Fruit fly (Drosophila melanogaster) whole organism, embryonic: ENCODE data around the gene CG32829.

Source experiments
- CG10209 ChIP-seq: fragments of 200-800 bp; sonication (Bioruptor generic); optimal IDR thresholded peaks from 3 replicates; lab custom pipeline; 2017; ENCODE audit warnings: missing biosample characterization, mild to moderate bottlenecking, missing genetic modification characterization, missing genetic modification reagents
- CG10543 ChIP-seq: fragments of 200-800 bp; sonication (Bioruptor generic); optimal IDR thresholded peaks from 3 replicates; lab custom pipeline; 2017; ENCODE audit warnings: missing biosample characterization, mild to moderate bottlenecking, missing genetic modification characterization, moderate library complexity
- CG11723 ChIP-seq: fragments of 200-800 bp; sonication (Bioruptor generic); optimal IDR thresholded peaks from 2 replicates; lab custom pipeline; 2017; ENCODE audit warnings: missing biosample characterization, mild to moderate bottlenecking, missing genetic modification characterization
- CG13775 ChIP-seq: fragments of 200-800 bp; sonication (Bioruptor generic); optimal IDR thresholded peaks from 3 replicates; lab custom pipeline; 2017; ENCODE audit warnings: missing biosample characterization, mild to moderate bottlenecking, missing genetic modification characterization
- CG14710 ChIP-seq: fragments of 200-800 bp; sonication (Bioruptor generic); optimal IDR thresholded peaks from 3 replicates; lab custom pipeline; 2019; ENCODE audit warnings: missing biosample characterization, mild to moderate bottlenecking, missing genetic modification characterization, moderate library complexity
- CG1602 ChIP-seq: fragments of 200-800 bp; sonication (Bioruptor generic); optimal IDR thresholded peaks from 3 replicates; lab custom pipeline; 2016; ENCODE audit warnings: missing biosample characterization, missing genetic modification characterization
- CG17802 ChIP-seq: fragments of 200-800 bp; sonication (Bioruptor generic); optimal IDR thresholded peaks from 2 replicates; lab custom pipeline; 2018; ENCODE audit warnings: missing biosample characterization, mild to moderate bottlenecking, missing genetic modification characterization, moderate library complexity
- CG2116 ChIP-seq: fragments of 200-800 bp; sonication (Bioruptor generic); optimal IDR thresholded peaks from 3 replicates; lab custom pipeline; 2018; ENCODE audit warnings: missing biosample characterization, mild to moderate bottlenecking, missing genetic modification characterization
- CG2712 ChIP-seq: fragments of 200-800 bp; optimal IDR thresholded peaks from 3 replicates; lab custom pipeline; 2019; ENCODE audit warnings: missing biosample characterization, mild to moderate bottlenecking, missing genetic modification characterization, moderate library complexity
- CG34422 ChIP-seq: fragments of 200-800 bp; sonication (Bioruptor generic); IDR thresholded peaks from 3 replicates; pipeline ENCODE4 v1.3.6; 2022; ENCODE audit warnings: missing biosample characterization, missing genetic modification characterization
- CG4424 ChIP-seq: fragments of 200-800 bp; sonication (Bioruptor generic); optimal IDR thresholded peaks from 3 replicates; lab custom pipeline; 2016; ENCODE audit warnings: missing biosample characterization, missing genetic modification characterization
- CG4730 ChIP-seq: fragments of 200-800 bp; sonication (Bioruptor generic); IDR thresholded peaks from 2 replicates; pipeline ENCODE4 v1.3.6; 2022; ENCODE audit warnings: missing biosample characterization, missing genetic modification characterization
- CG6689 ChIP-seq: fragments of 200-800 bp; sonication (Bioruptor generic); IDR thresholded peaks from 2 replicates; pipeline ENCODE4 v1.3.6; 2022; ENCODE audit warnings: missing biosample characterization, missing genetic modification characterization
- CG6791 ChIP-seq: fragments of 200-800 bp; sonication (Bioruptor generic); IDR thresholded peaks from 3 replicates; pipeline ENCODE4 v1.3.6; 2022; ENCODE audit warnings: missing biosample characterization, missing genetic modification characterization; ENCODE audit not compliant: partially characterized antibody
- CG7987 ChIP-seq: fragments of 200-800 bp; sonication (Bioruptor generic); optimal IDR thresholded peaks from 2 replicates; lab custom pipeline; 2018; ENCODE audit warnings: missing biosample characterization, mild to moderate bottlenecking, missing genetic modification characterization, moderate library complexity
- CG8089 ChIP-seq: fragments of 200-800 bp; sonication (Bioruptor generic); optimal IDR thresholded peaks from 3 replicates; lab custom pipeline; 2016; ENCODE audit warnings: missing biosample characterization, missing genetic modification characterization
- CG8359 ChIP-seq: fragments of 200-800 bp; sonication (Bioruptor generic); optimal IDR thresholded peaks from 2 replicates; lab custom pipeline; 2017; ENCODE audit warnings: missing biosample characterization, mild to moderate bottlenecking, missing genetic modification characterization, borderline replicate concordance
- CoRest ChIP-seq: fragments of 200-800 bp; sonication (Bioruptor generic); optimal IDR thresholded peaks from 3 replicates; lab custom pipeline; 2018; ENCODE audit warnings: missing biosample characterization, mild to moderate bottlenecking, missing genetic modification characterization, moderate library complexity
- D ChIP-seq, 2 experiments: fragments of 200-800 bp in 1 of 2; fragments of >200 bp in 1 of 2; sonication (Bioruptor generic) in 1 of 2; optimal IDR thresholded peaks; 2 replicates in 1 of 2; 3 replicates in 1 of 2; lab custom pipeline; 2017; ENCODE audit warnings: mild to moderate bottlenecking in 1 of 2, missing biosample characterization in 1 of 2, missing genetic modification characterization in 1 of 2, missing genetic modification reagents in 1 of 2
- Dad ChIP-seq: fragments of 200-800 bp; sonication (Bioruptor generic); optimal IDR thresholded peaks from 3 replicates; lab custom pipeline; 2016; ENCODE audit warnings: missing biosample characterization, missing genetic modification characterization
- HmgD ChIP-seq: fragments of 200-800 bp; sonication (Bioruptor generic); optimal IDR thresholded peaks from 3 replicates; lab custom pipeline; 2016; ENCODE audit warnings: missing biosample characterization, missing genetic modification characterization
- Nf-YC ChIP-seq: fragments of 200-800 bp; optimal IDR thresholded peaks from 3 replicates; lab custom pipeline; 2019; ENCODE audit warnings: missing biosample characterization, mild to moderate bottlenecking, missing genetic modification characterization, moderate library complexity
- Oli ChIP-seq: fragments of 200-800 bp; sonication (Bioruptor generic); optimal IDR thresholded peaks from 2 replicates; lab custom pipeline; 2018; ENCODE audit warnings: missing biosample characterization, mild to moderate bottlenecking, missing genetic modification characterization, moderate library complexity
- Optix ChIP-seq: fragments of 200-800 bp; sonication (Bioruptor generic); IDR thresholded peaks from 3 replicates; pipeline ENCODE4 v1.3.6; 2022; ENCODE audit warnings: missing biosample characterization, missing genetic modification characterization
- Sox102F ChIP-seq: fragments of 200-800 bp; sonication (Bioruptor generic); optimal IDR thresholded peaks from 2 replicates; lab custom pipeline; 2018; ENCODE audit warnings: missing biosample characterization, mild to moderate bottlenecking, missing genetic modification characterization, moderate library complexity
- Tbp ChIP-seq: fragments of >200 bp; optimal IDR thresholded peaks from 2 replicates; lab custom pipeline; 2018; ENCODE audit warnings: missing biosample characterization, missing genetic modification characterization
- Usf ChIP-seq: fragments of 200-800 bp; sonication (Bioruptor generic); optimal IDR thresholded peaks from 2 replicates; lab custom pipeline; 2017; ENCODE audit warnings: missing genotype, missing biosample characterization, missing genetic modification characterization
- abd-A ChIP-seq: fragments of 200-800 bp; sonication (Bioruptor generic); optimal IDR thresholded peaks from 3 replicates; lab custom pipeline; 2019; ENCODE audit warnings: missing biosample characterization, mild to moderate bottlenecking, missing genetic modification characterization, moderate library complexity
- ash1 ChIP-seq: fragments of 200-800 bp; sonication (Bioruptor generic); optimal IDR thresholded peaks from 2 replicates; lab custom pipeline; 2018; ENCODE audit warnings: missing biosample characterization, mild to moderate bottlenecking, missing genetic modification characterization
- bbx ChIP-seq: fragments of 200-800 bp; sonication (Bioruptor generic); IDR thresholded peaks from 2 replicates; pipeline ENCODE4 v1.3.6; 2022; ENCODE audit warnings: missing biosample characterization, missing genetic modification characterization; ENCODE audit not compliant: partially characterized antibody
- bowl ChIP-seq: fragments of 200-800 bp; sonication (Bioruptor generic); IDR thresholded peaks from 2 replicates; pipeline ENCODE4 v1.3.6; 2022; ENCODE audit warnings: missing biosample characterization, missing genetic modification characterization
- croc ChIP-seq: fragments of 200-800 bp; sonication (Bioruptor generic); conservative IDR thresholded peaks from 3 replicates; pipeline ENCODE4 v1.3.6; 2022; ENCODE audit warnings: missing biosample characterization, missing genetic modification characterization
- dimm ChIP-seq: fragments of 200-800 bp; sonication (Bioruptor generic); IDR thresholded peaks from 2 replicates; pipeline ENCODE4 v1.3.6; 2022; ENCODE audit warnings: missing biosample characterization, missing genetic modification characterization
- gcm ChIP-seq: fragments of 200-800 bp; sonication (Bioruptor generic); optimal IDR thresholded peaks from 2 replicates; lab custom pipeline; 2019; ENCODE audit warnings: missing biosample characterization, mild to moderate bottlenecking, missing genetic modification characterization, moderate library complexity
- grau ChIP-seq: fragments of 200-800 bp; optimal IDR thresholded peaks from 3 replicates; lab custom pipeline; 2019; ENCODE audit warnings: missing biosample characterization, mild to moderate bottlenecking, missing genetic modification characterization, moderate library complexity
- insv ChIP-seq, 2 experiments: fragments of 200-800 bp; sonication (Bioruptor generic); optimal IDR thresholded peaks; 3 replicates each; lab custom pipeline; 2016 to 2018; ENCODE audit warnings: missing biosample characterization in 2 of 2, missing genetic modification characterization in 2 of 2
- knrl ChIP-seq: fragments of 200-800 bp; sonication (Bioruptor generic); IDR thresholded peaks from 3 replicates; pipeline ENCODE4 v1.3.6; 2022; ENCODE audit warnings: missing biosample characterization, missing genetic modification characterization; ENCODE audit not compliant: partially characterized antibody
- mirr ChIP-seq: fragments of 200-800 bp; sonication (Bioruptor generic); optimal IDR thresholded peaks from 3 replicates; lab custom pipeline; 2018; ENCODE audit warnings: missing biosample characterization, mild to moderate bottlenecking, missing genetic modification characterization
- nau ChIP-seq: fragments of 200-800 bp; sonication (Bioruptor generic); optimal IDR thresholded peaks from 3 replicates; lab custom pipeline; 2017; ENCODE audit warnings: missing biosample characterization, mild to moderate bottlenecking, missing genetic modification characterization, missing genetic modification reagents
- nerfin-2 ChIP-seq: fragments of 200-800 bp; sonication (Bioruptor generic); IDR thresholded peaks from 2 replicates; pipeline ENCODE4 v1.3.6; 2022; ENCODE audit warnings: missing biosample characterization, missing genetic modification characterization; ENCODE audit not compliant: partially characterized antibody
- oc ChIP-seq: fragments of 200-800 bp; sonication (Bioruptor generic); optimal IDR thresholded peaks from 2 replicates; lab custom pipeline; 2018; ENCODE audit warnings: missing biosample characterization, mild to moderate bottlenecking, missing genetic modification characterization, moderate library complexity
- pnt ChIP-seq: fragments of 200-800 bp; sonication (Bioruptor generic); optimal IDR thresholded peaks from 3 replicates; lab custom pipeline; 2016; ENCODE audit warnings: missing biosample characterization, missing genetic modification characterization
- run ChIP-seq: fragments of 200-800 bp; sonication (Bioruptor generic); optimal IDR thresholded peaks from 3 replicates; lab custom pipeline; 2018; ENCODE audit warnings: missing biosample characterization, mild to moderate bottlenecking, missing genetic modification characterization
- salm ChIP-seq: fragments of 200-800 bp; sonication (Bioruptor generic); optimal IDR thresholded peaks from 2 replicates; lab custom pipeline; 2018; ENCODE audit warnings: missing biosample characterization, mild to moderate bottlenecking, missing genetic modification characterization
- schlank ChIP-seq: fragments of 200-800 bp; sonication (Bioruptor generic); optimal IDR thresholded peaks from 2 replicates; lab custom pipeline; 2018; ENCODE audit warnings: missing biosample characterization, mild to moderate bottlenecking, missing genetic modification characterization
- sisA ChIP-seq: fragments of 200-800 bp; sonication (Bioruptor generic); IDR thresholded peaks from 2 replicates; pipeline ENCODE4 v1.3.6; 2022; ENCODE audit warnings: missing biosample characterization, missing genetic modification characterization
- sna ChIP-seq: fragments of 200-800 bp; sonication (Bioruptor generic); IDR thresholded peaks from 2 replicates; pipeline ENCODE4 v1.3.6; 2022; ENCODE audit warnings: missing biosample characterization, missing genetic modification characterization; ENCODE audit not compliant: partially characterized antibody

CG32829 gene

dm6 chr2L:6907761-6908160 is 8.5 kb downstream of the CG32829 start, which contains the start of the genes Polr1F and Rat1 (continued):
- TF ChIP-seq CG14710 (tag; lab: Kevin White, UChicago) (peak; percentile 75), mirr (GFP tag; lab: Kevin White, UChicago) (no peak), sisA (GFP tag; lab: Robert Waterston, UW) (no peak), pnt (GFP tag; lab: Kevin White, UChicago) (no peak), schlank (tag; lab: Kevin White, UChicago) (no peak), CG8089 (GFP tag; lab: Kevin White, UChicago) (no peak), abd-A (tag; lab: Kevin White, UChicago) (no peak)
- TF ChIP-seq, all 482 proteins: peak for 105

dm6 chr2L:6874526-6875198 is 41.6 kb downstream of the CG32829 start, which contains the start of gene Nlg2:
TSS of gene Nlg2 (plus strand) at chr2L:6874900.
- TF ChIP-seq grau (tag; lab: Kevin White, UChicago) (peak; percentile 75), CG2116 (GFP tag; lab: Kevin White, UChicago) (no peak), nerfin-2 (GFP tag; lab: Robert Waterston, UW) (no peak), CG11723 (GFP tag; lab: Kevin White, UChicago) (peak; percentile 24), CoRest (tag; lab: Kevin White, UChicago) (peak; percentile 80), run (tag; lab: Kevin White, UChicago) (peak; percentile 16), CG10543 (GFP tag; lab: Kevin White, UChicago) (peak; percentile 48), CG1602 (peak; percentile 48), bbx (GFP tag; lab: Robert Waterston, UW) (no peak), HmgD (GFP tag; lab: Kevin White, UChicago) (no peak), Tbp (GFP tag; lab: Kevin White, UChicago) (no peak), CG4730 (GFP tag; lab: Robert Waterston, UW) (no peak), salm (peak; percentile 9), CG2712 (peak; percentile 69), CG6689 (no peak), CG10209 (GFP tag; lab: Kevin White, UChicago) (peak; percentile 60), CG4424 (GFP tag; lab: Kevin White, UChicago) (peak; percentile 52), bowl (GFP tag; lab: Robert Waterston, UW) (no peak), Sox102F (GFP tag; lab: Kevin White, UChicago) (peak; percentile 70), CG8359 (GFP tag; lab: Kevin White, UChicago) (no peak), dimm (no peak), insv (GFP tag; optimal IDR thresholded peaks at IDR 0.05; lab: Kevin White, UChicago) (no peak), Oli (tag; lab: Kevin White, UChicago) (peak; percentile 55), oc (tag; lab: Kevin White, UChicago) (no peak), croc (GFP tag; lab: Robert Waterston, UW) (no peak), ash1 (GFP tag; lab: Kevin White, UChicago) (no peak), CG17802 (no peak), Dad (GFP tag; lab: Kevin White, UChicago) (no peak), Optix (GFP tag; lab: Robert Waterston, UW) (no peak), Nf-YC (tag; lab: Kevin White, UChicago) (peak; percentile 64), sna (GFP tag; lab: Robert Waterston, UW) (no peak), gcm (GFP tag; lab: Kevin White, UChicago) (peak; percentile 15), CG7987 (GFP tag; lab: Kevin White, UChicago) (no peak), Usf (GFP tag; lab: Kevin White, UChicago) (no peak), knrl (GFP tag; lab: Robert Waterston, UW) (no peak), nau (peak; percentile 26), CG6791 (GFP tag; lab: Robert Waterston, UW) (no peak), D (optimal IDR thresholded peaks at IDR 0.05; lab: Kevin White, UChicago) (no peak), D (GFP tag; optimal IDR thresholded peaks at IDR 0.05; lab: Kevin White, UChicago) (peak; percentile 47), CG34422 (GFP tag; lab: Robert Waterston, UW) (no peak), CG13775 (GFP tag; lab: Kevin White, UChicago) (peak; percentile 48)
